5 worm cellular contexts compared by ENCODE assay signal in the genomic region with DNA sequence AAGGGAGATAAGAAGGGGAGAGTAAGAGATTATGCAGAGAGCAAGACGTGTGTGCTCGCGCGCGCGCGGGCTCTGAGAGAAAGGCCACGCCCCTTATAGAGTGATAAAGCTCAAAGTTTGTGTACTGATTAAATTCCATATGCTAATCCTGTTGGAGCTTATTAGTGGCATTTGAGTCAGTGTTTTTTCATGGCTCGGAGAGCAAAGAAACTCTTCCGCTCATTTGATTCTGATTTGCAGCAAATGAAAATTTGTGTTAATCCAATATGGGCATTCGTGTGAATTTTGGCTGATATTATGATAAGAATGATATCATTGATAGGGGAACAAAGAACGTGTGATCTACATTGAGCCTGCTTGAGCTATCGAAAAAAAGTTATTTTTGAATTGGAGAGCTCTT.
TF ChIP-seq lines count a peak whose summit lies in the region.

No protein-coding gene starts in this region.

TF ChIP-seq in whole organism, L1 larva, 84 proteins besides CTCF, POLR2A, EP300 and RAD21:
- TF ChIP-seq lsy-2 (tag; optimal IDR thresholded peaks at IDR 0.05; lab: Kevin White, UChicago) (no peak), fkh-8 (tag; optimal IDR thresholded peaks at IDR 0.05; lab: Kevin White, UChicago) (peak; percentile 86), dpl-1 (GFP tag; optimal IDR thresholded peaks at IDR 0.05; lab: Kevin White, UChicago) (no peak), sox-4 (tag; optimal IDR thresholded peaks at IDR 0.05; lab: Kevin White, UChicago) (peak; percentile 32), dsc-1 (tag; optimal IDR thresholded peaks at IDR 0.05; lab: Kevin White, UChicago) (peak; percentile 96), fkh-10 (GFP tag; optimal IDR thresholded peaks at IDR 0.05; lab: Kevin White, UChicago) (peak; percentile 11), zag-1 (tag; optimal IDR thresholded peaks at IDR 0.05; lab: Kevin White, UChicago) (no peak), jun-1 (tag; optimal IDR thresholded peaks at IDR 0.05; lab: Kevin White, UChicago) (peak; percentile 17), pax-3 (tag; optimal IDR thresholded peaks at IDR 0.05; lab: Kevin White, UChicago) (peak; percentile 64), egl-13 (tag; optimal IDR thresholded peaks at IDR 0.05; lab: Kevin White, UChicago) (peak; percentile 66), nhr-47 (tag; optimal IDR thresholded peaks at IDR 0.05; lab: Kevin White, UChicago) (peak; percentile 72), nhr-71 (tag; optimal IDR thresholded peaks at IDR 0.05; lab: Kevin White, UChicago) (peak; percentile 59)

TF ChIP-seq in whole organism, L2 larva, 48 proteins besides CTCF, POLR2A, EP300 and RAD21:
- TF ChIP-seq ztf-11 (tag; optimal IDR thresholded peaks at IDR 0.05; lab: Kevin White, UChicago) (no peak), lin-11 (tag; optimal IDR thresholded peaks at IDR 0.05; lab: Kevin White, UChicago) (peak; percentile 24), dmd-4 (tag; optimal IDR thresholded peaks at IDR 0.05; lab: Kevin White, UChicago) (no peak)

TF ChIP-seq in whole organism, L3 larva, 47 proteins besides CTCF, POLR2A, EP300 and RAD21:
- TF ChIP-seq nhr-11 (tag; optimal IDR thresholded peaks at IDR 0.05; lab: Kevin White, UChicago) = peak; percentile 17
- TF ChIP-seq pha-4 (tag; optimal IDR thresholded peaks at IDR 0.05; lab: Kevin White, UChicago) = no peak
- no peak for TF ChIP-seq nhr-23 (tag; optimal IDR thresholded peaks at IDR 0.05; lab: Kevin White, UChicago)
- TF ChIP-seq hmg-11 (tag; optimal IDR thresholded peaks at IDR 0.05; lab: Kevin White, UChicago) = no peak
- TF ChIP-seq sea-2 (GFP tag; optimal IDR thresholded peaks at IDR 0.05; lab: Kevin White, UChicago) = no peak

TF ChIP-seq in whole organism, L4 larva, 104 proteins besides CTCF, POLR2A, EP300 and RAD21:
- TF ChIP-seq tag-97 (GFP tag; IDR thresholded peaks at IDR 0.05; lab: Robert Waterston, UW) (no peak), dmd-9 (GFP tag; IDR thresholded peaks at IDR 0.05; lab: Robert Waterston, UW) (0 out of 2 replicates have a peak, but pooled peaks have one; percentile 37), nhr-11 (tag; optimal IDR thresholded peaks at IDR 0.05; lab: Kevin White, UChicago) (peak; percentile 25), aha-1 (tag; lab: Kevin White, UChicago) (peak; percentile 44), T20F7.1 (GFP tag; optimal IDR thresholded peaks at IDR 0.05; lab: Kevin White, UChicago) (no peak), nhr-25 (tag; optimal IDR thresholded peaks at IDR 0.05; lab: Kevin White, UChicago; ENCODE audit: borderline replicate concordance, insufficient read depth) (no peak), F10B5.3 (tag; optimal IDR thresholded peaks at IDR 0.05; lab: Kevin White, UChicago) (no peak), nhr-10 (tag; optimal IDR thresholded peaks at IDR 0.05; lab: Kevin White, UChicago) (no peak), mdt-29 (GFP tag; IDR thresholded peaks at IDR 0.05; lab: Robert Waterston, UW) (no peak), mep-1 (tag; optimal IDR thresholded peaks at IDR 0.05; lab: Kevin White, UChicago) (no peak), F26F4.8 (GFP tag; conservative IDR thresholded peaks at IDR 0.05; lab: Robert Waterston, UW) (no peak), aly-2 (tag; optimal IDR thresholded peaks at IDR 0.05; lab: Kevin White, UChicago) (no peak), nhr-77 (tag; optimal IDR thresholded peaks at IDR 0.05; lab: Kevin White, UChicago) (no peak)

TF ChIP-seq in whole organism, late embryonic, 69 proteins besides CTCF, POLR2A, EP300 and RAD21:
- no peak for TF ChIP-seq unc-42 (tag; optimal IDR thresholded peaks at IDR 0.05; lab: Kevin White, UChicago)
- peak; percentile 3 for TF ChIP-seq ceh-14 (tag; optimal IDR thresholded peaks at IDR 0.05; lab: Kevin White, UChicago)
TF ChIP-seq in whole organism, late embryonic: peak in this region for 1.
